Worm (Caenorhabditis elegans) whole organism, L3 larva: ENCODE data around the gene C44B7.11.

Experiments
- R02D3.7 ChIP-seq: fragments of 150-350 bp; optimal IDR thresholded peaks from 2 replicates; lab custom pipeline; 2014; ENCODE audit warnings: missing biosample characterization, missing genetic modification characterization
- ZK546.5 ChIP-seq: sonication (generic microtip); optimal IDR thresholded peaks from 2 replicates; lab custom pipeline; 2017; ENCODE audit warnings: missing biosample characterization, missing genetic modification characterization
- aly-2 ChIP-seq: fragments of 150-350 bp; optimal IDR thresholded peaks from 2 replicates; lab custom pipeline; 2014; ENCODE audit warnings: missing biosample characterization, missing genetic modification characterization
- ama-1 ChIP-seq: fragments of 150-350 bp; optimal IDR thresholded peaks from 2 replicates; lab custom pipeline; 2018
- ceh-16 ChIP-seq: sonication (generic microtip); optimal IDR thresholded peaks from 2 replicates; lab custom pipeline; 2017; ENCODE audit warnings: missing biosample characterization, missing genetic modification characterization
- ceh-28 ChIP-seq: fragments of 150-350 bp; optimal IDR thresholded peaks from 2 replicates; lab custom pipeline; 2014; ENCODE audit warnings: missing biosample characterization, missing genetic modification reagents, missing genetic modification characterization
- ceh-82 ChIP-seq: fragments of 150-350 bp; optimal IDR thresholded peaks from 2 replicates; lab custom pipeline; 2014; ENCODE audit warnings: missing biosample characterization, missing genetic modification characterization
- ceh-9 ChIP-seq: sonication (generic microtip); optimal IDR thresholded peaks from 2 replicates; lab custom pipeline; 2018; ENCODE audit warnings: missing biosample characterization, missing genetic modification characterization
- daf-12 ChIP-seq: fragments of 150-350 bp; optimal IDR thresholded peaks from 2 replicates; lab custom pipeline; 2014; ENCODE audit warnings: missing biosample characterization, missing genetic modification reagents, missing genetic modification characterization
- egl-27 ChIP-seq: sonication (generic microtip); optimal IDR thresholded peaks from 4 replicates; lab custom pipeline; 2017; ENCODE audit warnings: missing biosample characterization, missing genetic modification reagents, missing genetic modification characterization
- egl-5 ChIP-seq: fragments of 150-350 bp; optimal IDR thresholded peaks from 2 replicates; lab custom pipeline; 2017; ENCODE audit warnings: missing biosample characterization, missing genetic modification reagents, missing genetic modification characterization, inconsistent platforms
- elt-1 ChIP-seq: fragments of 150-350 bp; optimal IDR thresholded peaks from 2 replicates; lab custom pipeline; 2014; ENCODE audit warnings: missing biosample characterization, missing genetic modification characterization
- elt-2 ChIP-seq: sonication (generic microtip); optimal IDR thresholded peaks from 2 replicates; lab custom pipeline; 2016; ENCODE audit warnings: missing genetic modification reagents, mild to moderate bottlenecking, missing genetic modification characterization, missing compliant biosample characterization
- elt-3 ChIP-seq, 3 experiments: fragments of 150-350 bp in 1 of 3; sonication (generic microtip) in 2 of 3; optimal IDR thresholded peaks; 2 replicates in 2 of 3; 4 replicates in 1 of 3; lab custom pipeline; 2014 to 2017; ENCODE audit warnings: missing biosample characterization in 3 of 3, missing genetic modification characterization in 3 of 3
- eor-1 ChIP-seq, 2 experiments: fragments of 150-350 bp; optimal IDR thresholded peaks; 2 replicates each; lab custom pipeline; 2014 to 2018; ENCODE audit warnings: missing biosample characterization in 2 of 2, missing genetic modification characterization in 2 of 2
- fkh-10 ChIP-seq: sonication (generic microtip); optimal IDR thresholded peaks from 2 replicates; lab custom pipeline; 2017; ENCODE audit warnings: missing biosample characterization, missing genetic modification reagents, missing genetic modification characterization
- fkh-2 ChIP-seq: fragments of 150-350 bp; optimal IDR thresholded peaks from 2 replicates; lab custom pipeline; 2014; ENCODE audit warnings: missing biosample characterization, missing genetic modification reagents, missing genetic modification characterization
- fos-1 ChIP-seq: fragments of 150-350 bp; optimal IDR thresholded peaks from 2 replicates; lab custom pipeline; 2014; ENCODE audit warnings: missing biosample characterization, missing genetic modification characterization
- jun-1 ChIP-seq: fragments of 150-350 bp; optimal IDR thresholded peaks from 2 replicates; lab custom pipeline; 2014; ENCODE audit warnings: missing biosample characterization, missing genetic modification reagents, missing genetic modification characterization
- lin-15B ChIP-seq: fragments of 150-350 bp; optimal IDR thresholded peaks from 2 replicates; lab custom pipeline; 2014; ENCODE audit warnings: missing biosample characterization, missing genetic modification characterization
- lin-39 ChIP-seq: fragments of 150-350 bp; optimal IDR thresholded peaks from 2 replicates; lab custom pipeline; 2018; ENCODE audit warnings: missing biosample characterization, missing genetic modification reagents, missing genetic modification characterization
- lsy-12 ChIP-seq: sonication (generic microtip); optimal IDR thresholded peaks from 2 replicates; lab custom pipeline; 2016; ENCODE audit warnings: mild to moderate bottlenecking, missing genetic modification characterization, missing compliant biosample characterization
- nfya-1 ChIP-seq: sonication (generic microtip); optimal IDR thresholded peaks from 2 replicates; lab custom pipeline; 2017; ENCODE audit warnings: missing genetic modification characterization, mild to moderate bottlenecking, missing compliant biosample characterization, antibody characterized with exemption, moderate library complexity; ENCODE audit not compliant: insufficient read depth
- nhr-12 ChIP-seq: fragments of 150-350 bp; optimal IDR thresholded peaks from 2 replicates; lab custom pipeline; 2014; ENCODE audit warnings: missing biosample characterization, missing genetic modification characterization
- nhr-23 ChIP-seq: fragments of 150-350 bp; optimal IDR thresholded peaks from 2 replicates; lab custom pipeline; 2014; ENCODE audit warnings: missing biosample characterization, missing genetic modification reagents, missing genetic modification characterization
- nhr-237 ChIP-seq: fragments of 150-350 bp; optimal IDR thresholded peaks from 2 replicates; lab custom pipeline; 2014; ENCODE audit warnings: missing biosample characterization, missing genetic modification characterization
- nhr-25 ChIP-seq: sonication (generic microtip); optimal IDR thresholded peaks from 2 replicates; lab custom pipeline; 2017; ENCODE audit warnings: missing biosample characterization, missing genetic modification characterization
- nhr-43 ChIP-seq: sonication (generic microtip); optimal IDR thresholded peaks from 2 replicates; lab custom pipeline; 2016; ENCODE audit warnings: mild to moderate bottlenecking, missing genetic modification characterization, missing compliant biosample characterization; ENCODE audit not compliant: poor library complexity, severe bottlenecking
- nhr-67 ChIP-seq: fragments of 150-350 bp; optimal IDR thresholded peaks from 2 replicates; lab custom pipeline; 2014; ENCODE audit warnings: missing biosample characterization, missing genetic modification characterization
- nhr-76 ChIP-seq: fragments of 150-350 bp; sonication (generic microtip); optimal IDR thresholded peaks from 5 replicates; lab custom pipeline; 2014; ENCODE audit warnings: missing biosample characterization, missing genetic modification characterization
- nhr-77 ChIP-seq: fragments of 150-350 bp; optimal IDR thresholded peaks from 2 replicates; lab custom pipeline; 2014; ENCODE audit warnings: missing biosample characterization, missing genetic modification characterization
- pha-4 ChIP-seq: fragments of 150-350 bp; optimal IDR thresholded peaks from 2 replicates; lab custom pipeline; 2014; ENCODE audit warnings: missing biosample characterization, missing genetic modification reagents, missing genetic modification characterization
- pqm-1 ChIP-seq: fragments of 150-350 bp; optimal IDR thresholded peaks from 2 replicates; lab custom pipeline; 2017; ENCODE audit warnings: missing biosample characterization, missing genetic modification characterization, inconsistent platforms
- snpc-4 ChIP-seq: fragments of 150-350 bp; optimal IDR thresholded peaks from 2 replicates; lab custom pipeline; 2014; ENCODE audit warnings: missing biosample characterization, missing genetic modification characterization
- tbx-2 ChIP-seq: sonication (generic microtip); optimal IDR thresholded peaks from 2 replicates; lab custom pipeline; 2016; ENCODE audit warnings: mild to moderate bottlenecking, missing genetic modification characterization, missing compliant biosample characterization
- zag-1 ChIP-seq: fragments of 150-350 bp; optimal IDR thresholded peaks from 2 replicates; lab custom pipeline; 2014; ENCODE audit warnings: missing biosample characterization, missing genetic modification characterization
- ztf-4 ChIP-seq: fragments of 150-350 bp; optimal IDR thresholded peaks from 2 replicates; lab custom pipeline; 2014; ENCODE audit warnings: missing biosample characterization, missing genetic modification characterization

The C44B7.11 gene

ce11 chrII:6890095-6890494 is 7.2 kb downstream of the C44B7.11 start, which contains the start of gene acer-1:
TSS of gene acer-1 (minus strand) at chrII:6890400.
- TF ChIP-seq lin-39 (tag; lab: Kevin White, UChicago) (peak; percentile 13), ama-1 (lab: Kevin White, UChicago) (peak; percentile 93), pqm-1 (no peak), elt-2 (peak; percentile 3), nfya-1 (tag; lab: Kevin White, UChicago) (peak; percentile 9), elt-3 (tag; optimal IDR thresholded peaks at IDR 0.05; lab: Kevin White, UChicago) (no peak), pha-4 (tag; lab: Kevin White, UChicago) (peak; percentile 37), aly-2 (tag; lab: Kevin White, UChicago) (no peak)

DNA sequence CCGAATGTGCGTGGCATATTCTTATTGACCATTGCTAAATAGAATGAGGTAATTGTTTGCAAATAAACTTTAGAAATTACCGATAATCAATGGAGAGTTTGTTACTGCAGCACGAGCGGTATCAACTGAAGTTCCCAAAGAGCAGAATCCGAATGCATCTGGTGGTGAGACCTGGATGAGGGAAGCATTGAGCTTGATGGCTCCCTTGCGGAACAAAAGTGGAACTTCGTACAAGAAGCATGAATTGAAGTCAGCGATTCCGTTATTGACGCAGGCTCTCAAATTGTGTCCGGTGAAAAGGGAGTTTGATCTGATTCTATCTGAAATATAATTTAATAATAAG is 7.8 kb downstream of the C44B7.11 start:
- TF ChIP-seq fos-1 (tag; lab: Kevin White, UChicago): peak; percentile 17
- TF ChIP-seq ama-1 (lab: Kevin White, UChicago): peak; percentile 78
- no peak for TF ChIP-seq eor-1 (tag; optimal IDR thresholded peaks at IDR 0.05; lab: Kevin White, UChicago)
- no peak for TF ChIP-seq ztf-4 (tag; lab: Kevin White, UChicago)

ce11 chrII:6888661-6889579 is 8.4 kb downstream of the C44B7.11 start:
- TF ChIP-seq ama-1 (lab: Kevin White, UChicago): peak; percentile 56
- peak; percentile 66 for TF ChIP-seq nhr-43 (tag; lab: Kevin White, UChicago)
- no peak for TF ChIP-seq elt-1 (tag; lab: Kevin White, UChicago)
- TF ChIP-seq pha-4 (tag; lab: Kevin White, UChicago): no peak
- peak; percentile 28 for TF ChIP-seq lin-39 (tag; lab: Kevin White, UChicago)
- no peak for TF ChIP-seq ceh-9 (tag; lab: Kevin White, UChicago)
- TF ChIP-seq, all 47 proteins: peak for 3

DNA sequence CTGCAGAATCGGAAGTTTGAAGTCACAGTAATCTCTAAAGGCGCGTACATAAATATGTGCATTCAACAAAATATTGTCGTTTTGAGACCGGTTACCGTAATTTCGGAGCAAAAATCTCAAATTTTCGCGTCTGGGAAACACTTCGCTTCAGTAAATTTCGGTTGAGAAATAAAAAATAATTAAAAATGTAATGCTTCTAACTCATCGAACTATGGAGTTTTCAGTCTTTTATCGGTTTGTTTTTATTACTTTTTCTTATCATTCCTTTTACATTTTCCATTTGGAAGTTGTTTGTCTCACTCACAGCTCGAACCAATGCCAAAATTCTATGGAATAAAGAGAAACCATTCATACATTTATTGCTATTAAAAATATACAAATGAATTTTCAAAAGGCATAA is 9.1 kb downstream of the C44B7.11 start:
- TF ChIP-seq egl-5 (tag; lab: Kevin White, UChicago) (no peak), nhr-237 (tag; lab: Kevin White, UChicago) (no peak), nhr-43 (tag; lab: Kevin White, UChicago) (peak; percentile 78), ama-1 (lab: Kevin White, UChicago) (peak; percentile 91), elt-2 (peak; percentile 66), zag-1 (tag; lab: Kevin White, UChicago) (no peak), lin-15B (tag; lab: Kevin White, UChicago) (no peak), elt-1 (tag; lab: Kevin White, UChicago) (no peak), jun-1 (tag; lab: Kevin White, UChicago) (peak; percentile 10), fkh-2 (tag; lab: Kevin White, UChicago) (no peak), tbx-2 (tag; lab: Kevin White, UChicago) (peak; percentile 29), nfya-1 (tag; lab: Kevin White, UChicago) (peak; percentile 21), pha-4 (tag; lab: Kevin White, UChicago) (peak; percentile 73), nhr-23 (tag; lab: Kevin White, UChicago) (peak; percentile 65), egl-27 (tag; lab: Kevin White, UChicago) (no peak), lsy-12 (peak; percentile 38), nhr-67 (tag; lab: Kevin White, UChicago) (no peak), nhr-76 (tag; lab: Kevin White, UChicago) (peak; percentile 4), pqm-1 (peak; percentile 63), ceh-9 (tag; lab: Kevin White, UChicago) (no peak), ZK546.5 (no peak)

ce11 chrII:6887319-6888005 is 9.9 kb downstream of the C44B7.11 start, which contains the start of gene pmp-2:
TSS of gene pmp-2 (minus strand) at chrII:6887805.
- TF ChIP-seq nhr-43 (tag; lab: Kevin White, UChicago) (peak; percentile 18), nhr-77 (tag; lab: Kevin White, UChicago) (no peak), fkh-2 (tag; lab: Kevin White, UChicago) (no peak), nhr-67 (tag; lab: Kevin White, UChicago) (no peak), R02D3.7 (no peak), pha-4 (tag; lab: Kevin White, UChicago) (no peak), fkh-10 (GFP tag; lab: Kevin White, UChicago) (no peak), snpc-4 (tag; lab: Kevin White, UChicago) (no peak), nhr-76 (tag; lab: Kevin White, UChicago) (peak; percentile 42), ztf-4 (tag; lab: Kevin White, UChicago) (no peak), elt-2 (peak; percentile 40), fos-1 (tag; lab: Kevin White, UChicago) (no peak), egl-27 (tag; lab: Kevin White, UChicago) (no peak), tbx-2 (tag; lab: Kevin White, UChicago) (no peak), egl-5 (tag; lab: Kevin White, UChicago) (no peak), ceh-16 (tag; lab: Kevin White, UChicago) (no peak), aly-2 (tag; lab: Kevin White, UChicago) (no peak), daf-12 (tag; lab: Kevin White, UChicago) (no peak), jun-1 (tag; lab: Kevin White, UChicago) (no peak), ceh-28 (tag; lab: Kevin White, UChicago) (peak; percentile 6), ceh-82 (tag; lab: Kevin White, UChicago) (no peak), nhr-25 (no peak), nhr-12 (tag; lab: Kevin White, UChicago) (no peak), ZK546.5 (no peak), pqm-1 (peak; percentile 8)
